Fruit fly (Drosophila melanogaster) whole organism, adult: ENCODE results near the gene Rab39.

ENCODE experiments used
- CG14711 ChIP-seq: fragments of 200-800 bp; sonication (Bioruptor generic); optimal IDR thresholded peaks from 2 replicates; lab custom pipeline; 2018; ENCODE audit warnings: missing biosample characterization, mild to moderate bottlenecking, missing genetic modification characterization, moderate library complexity
- CG7045 ChIP-seq: fragments of 200-800 bp; sonication (Bioruptor generic); optimal IDR thresholded peaks from 2 replicates; lab custom pipeline; 2017; ENCODE audit warnings: missing biosample characterization, mild to moderate bottlenecking, missing genetic modification characterization
- bab1 ChIP-seq: fragments of 200-800 bp; sonication (Bioruptor generic); optimal IDR thresholded peaks from 3 replicates; lab custom pipeline; 2019; ENCODE audit warnings: missing biosample characterization, mild to moderate bottlenecking, missing genetic modification characterization, moderate library complexity
- cnc ChIP-seq, 2 experiments: fragments of >200 bp; optimal IDR thresholded peaks; 2 replicates each; lab custom pipeline; 2017
- tj ChIP-seq: fragments of 200-800 bp; sonication (Bioruptor generic); optimal IDR thresholded peaks from 3 replicates; lab custom pipeline; 2017; ENCODE audit warnings: missing biosample characterization, mild to moderate bottlenecking, missing genetic modification characterization, moderate library complexity

DNA sequence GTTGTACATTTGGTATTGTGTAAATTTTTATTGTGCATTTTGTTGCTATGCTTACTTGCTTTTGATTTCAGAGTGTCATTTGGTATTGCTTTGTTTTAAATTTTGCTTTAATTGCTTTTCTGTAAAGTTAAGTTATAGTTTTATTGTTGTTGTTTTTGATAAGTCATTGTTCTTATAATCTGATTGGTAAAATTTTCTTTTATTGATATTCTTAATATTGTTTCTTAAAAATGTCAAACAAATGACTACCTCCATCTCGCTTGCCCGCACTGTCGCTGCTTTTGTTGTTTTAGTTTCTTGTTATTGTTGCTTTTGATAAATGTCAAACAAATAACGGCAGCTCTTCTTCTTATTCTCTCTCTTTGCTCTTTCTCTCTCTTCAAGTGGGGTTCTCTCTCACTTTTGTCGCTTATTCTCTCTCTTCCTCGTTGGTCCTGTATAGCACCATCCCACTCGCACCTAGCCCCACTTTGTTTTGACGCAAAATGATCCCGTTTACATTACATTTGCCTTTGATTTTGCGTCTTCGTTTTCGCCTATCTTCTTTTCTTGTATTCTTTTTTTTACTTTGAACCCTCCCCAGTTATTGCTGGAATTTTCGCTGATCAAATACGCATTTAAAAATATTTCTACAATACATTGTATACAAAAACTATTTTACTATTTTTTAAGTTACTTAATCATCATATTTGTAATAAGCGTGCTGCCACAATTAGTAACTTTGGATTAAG, 24.9 kb upstream of the Rab39 start:
- TF ChIP-seq tj (GFP tag; lab: Kevin White, UChicago), result no peak
- TF ChIP-seq cnc (optimal IDR thresholded peaks at IDR 0.05; lab: Kevin White, UChicago), result no peak
- no peak for TF ChIP-seq CG7045 (GFP tag; lab: Kevin White, UChicago)
- no peak for TF ChIP-seq CG14711 (tag; lab: Kevin White, UChicago)
- TF ChIP-seq bab1 (GFP tag; lab: Kevin White, UChicago), result no peak
